Worm (Caenorhabditis elegans): ENCODE results near the gene nmy-1.

ce11 chrX:2912689-2913088, 3.4 kb downstream of the nmy-1 start:
- TF ChIP-seq ama-1 (optimal IDR thresholded peaks at IDR 0.05), result no peak
- TF ChIP-seq aly-1 (tag; optimal IDR thresholded peaks at IDR 0.05), result no peak
- TF ChIP-seq B0310.2 (tag; optimal IDR thresholded peaks at IDR 0.05), result no peak
- TF ChIP-seq sea-1 (GFP tag; conservative IDR thresholded peaks at IDR 0.05), result no peak
- TF ChIP-seq hmbx-1 (tag; optimal IDR thresholded peaks at IDR 0.05), result no peak
- no peak for TF ChIP-seq scrt-1 (GFP tag; IDR thresholded peaks at IDR 0.05)
- no peak for TF ChIP-seq hnd-1 (tag; optimal IDR thresholded peaks at IDR 0.05)
- TF ChIP-seq tbx-11 (GFP tag; IDR thresholded peaks at IDR 0.05), result no peak
- no peak for TF ChIP-seq hmg-4 (GFP tag; optimal IDR thresholded peaks at IDR 0.05)
- no peak for TF ChIP-seq pes-1 (GFP tag; IDR thresholded peaks at IDR 0.05)
- no peak for TF ChIP-seq ets-7 (tag; optimal IDR thresholded peaks at IDR 0.05)
- no peak for TF ChIP-seq F13C5.2 (tag; optimal IDR thresholded peaks at IDR 0.05)

All from whole organism, early embryonic.